Fruit fly (Drosophila melanogaster): ENCODE results near the gene Ttc19.

DNA sequence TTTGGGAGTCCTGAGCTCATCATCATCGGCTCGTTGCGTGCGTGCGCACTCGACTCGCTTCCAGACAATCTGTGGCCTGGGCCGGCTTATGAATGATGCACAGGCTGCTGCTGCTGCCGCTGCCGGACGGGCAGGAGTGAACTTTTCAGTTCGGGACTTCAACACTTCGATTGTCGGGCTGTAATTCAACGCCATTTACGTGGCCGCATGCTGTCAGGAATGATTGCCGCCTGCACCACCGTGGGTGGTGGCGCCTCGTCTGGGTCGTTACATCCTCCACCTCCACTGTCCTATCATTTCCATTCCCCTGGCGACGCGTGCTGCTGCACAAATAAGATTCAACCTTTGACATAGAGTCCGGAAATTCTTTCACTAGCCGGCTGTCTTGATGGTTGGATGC is 34.9 kb downstream of the Ttc19 start:
- TF ChIP-seq CG32121 (GFP tag; IDR thresholded peaks at IDR 0.05) (no peak), CG8159 (tag; optimal IDR thresholded peaks at IDR 0.05) (no peak), rn (GFP tag; IDR thresholded peaks at IDR 0.05) (no peak), CG34367 (tag; optimal IDR thresholded peaks at IDR 0.05) (no peak), Snoo (tag; optimal IDR thresholded peaks at IDR 0.05) (no peak)
